Worm (Caenorhabditis elegans): Measurements from ENCODE around the gene snai-1.

Gene snai-1

DNA sequence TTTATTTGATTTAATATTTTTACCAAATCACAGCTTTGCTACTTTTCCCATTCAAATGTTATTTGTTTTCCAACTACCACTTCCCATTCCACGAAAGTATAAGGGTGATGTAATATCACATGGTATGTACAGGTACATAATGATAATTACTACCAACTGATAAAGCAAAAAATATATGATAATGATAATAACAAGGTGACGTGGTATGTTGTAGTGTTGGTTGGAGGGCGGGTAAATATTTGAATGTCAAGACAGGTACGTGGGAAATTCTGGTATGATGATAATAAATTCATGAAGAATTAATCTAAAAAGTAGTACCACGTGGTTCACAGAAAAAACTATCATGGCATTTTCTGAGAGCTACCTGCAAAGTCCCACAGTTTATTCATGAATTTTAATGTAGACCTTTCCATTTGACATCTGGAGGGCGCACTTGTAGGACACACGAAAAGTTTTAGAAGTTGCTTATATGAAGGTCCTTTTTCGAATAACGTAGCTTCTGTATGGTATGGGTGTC is 21.6 kb downstream of the snai-1 start:
- TF ChIP-seq ztf-1 (GFP tag; conservative IDR thresholded peaks at IDR 0.05) = no peak
- peak; percentile 47 for TF ChIP-seq Y55F3AM.14 (GFP tag; optimal IDR thresholded peaks at IDR 0.05)
- no peak for TF ChIP-seq R02D3.7 (tag; optimal IDR thresholded peaks at IDR 0.05)
- no peak for TF ChIP-seq snpc-4 (tag; optimal IDR thresholded peaks at IDR 0.05)
- TF ChIP-seq skn-1 (tag; optimal IDR thresholded peaks at IDR 0.05) = peak; percentile 87
- TF ChIP-seq zag-1 (tag; optimal IDR thresholded peaks at IDR 0.05) = no peak
- no peak for TF ChIP-seq nhr-10 (tag; optimal IDR thresholded peaks at IDR 0.05)
- TF ChIP-seq peb-1 (tag; optimal IDR thresholded peaks at IDR 0.05) = no peak
- peak in 1 of 2 experiments; percentile 43 for TF ChIP-seq lsy-2 (tag; optimal IDR thresholded peaks at IDR 0.05)
- no peak for TF ChIP-seq elt-1 (tag; optimal IDR thresholded peaks at IDR 0.05)
- TF ChIP-seq blmp-1 (tag; optimal IDR thresholded peaks at IDR 0.05; ENCODE audit: insufficient read depth) = peak; percentile 18
- TF ChIP-seq lin-39 (tag; optimal IDR thresholded peaks at IDR 0.05) = no peak
- TF ChIP-seq lin-13 (GFP tag; optimal IDR thresholded peaks at IDR 0.05) = no peak
- TF ChIP-seq ceh-82 (tag; optimal IDR thresholded peaks at IDR 0.05) = no peak
- TF ChIP-seq nhr-237 (tag; optimal IDR thresholded peaks at IDR 0.05) = no peak
- TF ChIP-seq crh-2 (tag; optimal IDR thresholded peaks at IDR 0.05) = peak; percentile 90
- no peak for TF ChIP-seq unc-55 (GFP tag; optimal IDR thresholded peaks at IDR 0.05)
- TF ChIP-seq gmeb-1 (tag; optimal IDR thresholded peaks at IDR 0.05) = peak; percentile 67
- peak; percentile 6 for TF ChIP-seq F13H6.1 (tag; optimal IDR thresholded peaks at IDR 0.05)
- TF ChIP-seq sma-9 (GFP tag; optimal IDR thresholded peaks at IDR 0.05) = peak; percentile 50
- no peak for TF ChIP-seq sma-9 (tag; optimal IDR thresholded peaks at IDR 0.05)
- TF ChIP-seq alr-1 (tag; optimal IDR thresholded peaks at IDR 0.05) = no peak
- TF ChIP-seq mbf-1 (tag; optimal IDR thresholded peaks at IDR 0.05) = no peak
- TF ChIP-seq nhr-23 (tag; optimal IDR thresholded peaks at IDR 0.05) = no peak
- TF ChIP-seq sem-4 (tag; optimal IDR thresholded peaks at IDR 0.05) = no peak
- no peak for TF ChIP-seq elt-3 (tag; optimal IDR thresholded peaks at IDR 0.05)
- no peak for TF ChIP-seq unc-39 (tag; optimal IDR thresholded peaks at IDR 0.05)
- no peak for TF ChIP-seq ztf-4 (tag; optimal IDR thresholded peaks at IDR 0.05)
- TF ChIP-seq nhr-12 (tag; optimal IDR thresholded peaks at IDR 0.05) = no peak
- TF ChIP-seq nhr-11 (tag; optimal IDR thresholded peaks at IDR 0.05) = no peak
- no peak for TF ChIP-seq ztf-11 (tag; optimal IDR thresholded peaks at IDR 0.05)
- TF ChIP-seq dmd-4 (tag; optimal IDR thresholded peaks at IDR 0.05) = no peak
- peak; percentile 13 for TF ChIP-seq ama-1 (optimal IDR thresholded peaks at IDR 0.05)
- peak; percentile 3 for TF ChIP-seq nhr-21 (tag; optimal IDR thresholded peaks at IDR 0.05)
- peak; percentile 80 for TF ChIP-seq fos-1 (tag; optimal IDR thresholded peaks at IDR 0.05)
- no peak for TF ChIP-seq egl-27 (tag; optimal IDR thresholded peaks at IDR 0.05)
- TF ChIP-seq mdl-1 (tag; optimal IDR thresholded peaks at IDR 0.05) = no peak
- peak; percentile 56 for TF ChIP-seq sma-3 (GFP tag; optimal IDR thresholded peaks at IDR 0.05)
- TF ChIP-seq nhr-129 (tag; optimal IDR thresholded peaks at IDR 0.05) = no peak
- no peak for TF ChIP-seq nhr-6 (tag; optimal IDR thresholded peaks at IDR 0.05)
- TF ChIP-seq mab-5 (tag; optimal IDR thresholded peaks at IDR 0.05) = no peak
- TF ChIP-seq C34F6.9 (tag; optimal IDR thresholded peaks at IDR 0.05) = no peak
- TF ChIP-seq ceh-16 (tag; optimal IDR thresholded peaks at IDR 0.05) = no peak
- no peak for TF ChIP-seq nhr-25 (tag; optimal IDR thresholded peaks at IDR 0.05)
- TF ChIP-seq aly-2 (tag; optimal IDR thresholded peaks at IDR 0.05) = no peak
- no peak for TF ChIP-seq lin-11 (tag; optimal IDR thresholded peaks at IDR 0.05)
- no peak for TF ChIP-seq nhr-77 (tag; optimal IDR thresholded peaks at IDR 0.05)
- no peak for TF ChIP-seq ZK546.5 (tag; optimal IDR thresholded peaks at IDR 0.05)
- TF ChIP-seq unc-62 (GFP tag; optimal IDR thresholded peaks at IDR 0.05) = no peak

Data from whole organism, L2 larva.